Fruit fly (Drosophila melanogaster) whole organism: ENCODE data around the gene Dcr-1.

Source experiments
- CG8478 ChIP-seq: fragments of >200 bp; optimal IDR thresholded peaks from 2 replicates; lab custom pipeline; 2018; ENCODE audit warnings: inconsistent platforms
- Dll ChIP-seq: fragments of >200 bp; optimal IDR thresholded peaks from 2 replicates; lab custom pipeline; 2017
- EcR ChIP-seq, 2 experiments: fragments of >200 bp; optimal IDR thresholded peaks; 2 replicates each; lab custom pipeline; 2017; ENCODE audit warnings: missing biosample characterization in 2 of 2, missing genetic modification characterization in 2 of 2, missing genetic modification reagents in 2 of 2
- pan ChIP-seq: fragments of >200 bp; optimal IDR thresholded peaks from 2 replicates; lab custom pipeline; 2017
- psq ChIP-seq: fragments of >200 bp; optimal IDR thresholded peaks from 2 replicates; lab custom pipeline; 2017
- usp ChIP-seq: fragments of >200 bp; optimal IDR thresholded peaks from 2 replicates; lab custom pipeline; 2017; ENCODE audit warnings: missing biosample characterization, missing genetic modification characterization, mixed read lengths

Gene Dcr-1

DNA sequence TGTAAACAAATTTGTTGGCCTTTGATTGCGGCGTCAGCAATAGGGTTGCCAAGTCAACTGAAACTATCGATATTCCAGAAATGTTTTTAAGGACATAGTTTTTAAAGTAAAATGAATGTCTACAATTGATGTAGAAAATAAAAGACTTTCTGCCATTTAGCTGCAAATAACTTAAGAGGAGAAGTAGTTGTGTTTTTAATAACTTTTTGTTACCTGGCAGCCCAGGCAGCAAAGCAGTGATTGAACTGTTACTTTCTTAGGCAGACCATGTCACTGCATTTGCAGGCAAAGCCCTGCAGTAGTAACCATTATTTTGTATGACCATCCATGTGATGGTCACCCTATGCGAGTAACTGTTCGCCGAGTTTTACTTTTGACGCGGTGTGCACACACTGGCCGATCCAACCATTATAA is 9.7 kb upstream of the Dcr-1 start, which contains the start of the genes rumi, CG7029 and Usp12-46:
TSS of gene rumi (minus strand) at position 64 of the 414 bp plus-strand sequence.
TSS of gene CG7029 (plus strand) at position 368 of the 414 bp plus-strand sequence.
TSS of gene Usp12-46 (plus strand) at position 368 of the 414 bp plus-strand sequence.
- TF ChIP-seq psq (lab: Kevin White, UChicago) (no peak), Dll (lab: Kevin White, UChicago) (no peak), EcR (GFP tag; optimal IDR thresholded peaks at IDR 0.05; lab: Kevin White, UChicago) (no peak), pan (lab: Kevin White, UChicago) (no peak), usp (GFP tag; lab: Kevin White, UChicago) (no peak), CG8478 (lab: Kevin White, UChicago) (no peak)

- TF ChIP-seq pan (lab: Kevin White, UChicago) = no peak
- no peak for TF ChIP-seq EcR (GFP tag; optimal IDR thresholded peaks at IDR 0.05; lab: Kevin White, UChicago)
- TF ChIP-seq psq (lab: Kevin White, UChicago) = no peak
- TF ChIP-seq Dll (lab: Kevin White, UChicago) = no peak
- no peak for TF ChIP-seq usp (GFP tag; lab: Kevin White, UChicago)
- TF ChIP-seq CG8478 (lab: Kevin White, UChicago) = no peak
These were observed 9.1 kb upstream of the Dcr-1 start for dm6 chr3R:22750039-22750438.

DNA sequence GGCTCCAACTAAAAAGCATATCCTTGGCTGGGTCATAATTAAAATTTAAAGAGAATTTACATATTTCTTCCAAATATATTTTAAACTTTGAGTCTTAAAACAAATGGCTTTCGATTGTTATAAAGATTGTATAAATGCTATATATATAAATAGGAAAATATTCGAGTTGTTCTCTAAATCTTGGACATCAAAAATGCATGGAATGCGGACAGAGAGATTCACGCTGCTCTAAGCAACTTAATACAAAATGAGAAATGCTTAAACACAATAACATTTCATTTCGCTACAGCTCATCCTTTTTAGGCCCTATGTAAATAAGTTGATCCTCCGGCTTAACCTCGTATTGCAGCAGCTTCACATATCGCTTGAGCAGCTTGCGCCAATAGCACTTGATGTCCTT is 8.1 kb upstream of the Dcr-1 start, which contains the start of gene CG31139:
TSS of gene CG31139 (minus strand) at position 101 of the 400 bp plus-strand sequence.
- no peak for TF ChIP-seq CG8478 (lab: Kevin White, UChicago)
- no peak for TF ChIP-seq Dll (lab: Kevin White, UChicago)
- TF ChIP-seq EcR (GFP tag; optimal IDR thresholded peaks at IDR 0.05; lab: Kevin White, UChicago) = no peak
- no peak for TF ChIP-seq psq (lab: Kevin White, UChicago)
- TF ChIP-seq usp (GFP tag; lab: Kevin White, UChicago) = no peak
- no peak for TF ChIP-seq pan (lab: Kevin White, UChicago)

DNA sequence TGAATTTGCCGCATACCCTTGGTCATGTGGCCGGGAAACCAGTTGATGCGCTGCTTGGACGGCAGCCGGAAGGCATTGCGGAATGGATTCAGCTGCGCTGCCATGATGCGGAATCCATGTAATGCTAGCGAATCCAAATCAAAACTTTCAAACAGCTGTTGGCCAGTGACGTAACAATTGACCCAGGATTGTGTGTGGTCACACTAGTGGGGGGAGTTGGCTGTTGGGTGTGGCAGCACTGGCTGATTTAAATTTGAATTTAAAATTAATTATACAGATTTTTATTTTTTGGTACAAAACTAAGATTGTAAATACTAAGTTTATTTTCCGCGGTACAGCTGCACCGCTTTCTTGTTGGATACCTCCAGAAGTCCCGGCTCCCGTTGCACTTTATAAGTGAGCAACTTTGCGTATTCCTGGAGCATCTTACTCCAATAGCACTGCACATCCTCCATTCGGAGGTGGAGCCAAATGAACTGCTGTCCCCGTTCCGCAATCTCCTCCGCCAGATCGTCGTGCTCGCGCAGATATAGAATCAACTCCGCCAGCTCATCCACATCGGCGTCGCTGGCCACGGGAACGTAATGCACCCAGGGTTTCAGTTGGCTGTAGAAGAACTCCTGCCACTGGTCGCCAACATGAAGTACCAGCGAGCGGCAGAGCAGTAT is 6.7 kb upstream of the Dcr-1 start, which contains the start of gene CG17141:
TSS of gene CG17141 (minus strand) at position 177 of the 668 bp plus-strand sequence.
- TF ChIP-seq usp (GFP tag; lab: Kevin White, UChicago) = no peak
- TF ChIP-seq CG8478 (lab: Kevin White, UChicago) = no peak
- TF ChIP-seq pan (lab: Kevin White, UChicago) = no peak
- no peak for TF ChIP-seq EcR (GFP tag; optimal IDR thresholded peaks at IDR 0.05; lab: Kevin White, UChicago)
- TF ChIP-seq Dll (lab: Kevin White, UChicago) = no peak
- TF ChIP-seq psq (lab: Kevin White, UChicago) = no peak

DNA sequence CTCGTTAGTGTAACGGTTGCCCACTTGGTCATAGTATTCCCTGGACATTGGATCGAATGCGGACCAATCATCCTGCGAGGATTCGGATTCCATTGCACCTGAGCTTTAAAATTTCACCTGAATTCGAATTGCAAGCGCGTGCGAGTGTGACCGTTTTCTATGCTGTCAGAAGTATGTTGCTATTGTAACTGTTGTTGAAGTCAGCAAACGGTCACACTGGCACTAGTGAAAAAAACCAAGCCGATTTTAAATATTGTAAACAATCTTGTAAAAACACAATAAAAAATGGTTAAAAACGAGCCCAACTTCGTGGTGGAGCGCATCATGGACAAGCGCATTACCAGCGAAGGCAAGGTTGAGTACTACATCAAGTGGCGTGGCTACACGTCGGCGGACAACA is 4.5 kb upstream of the Dcr-1 start, which contains the start of the genes vret and HP1c:
TSS of gene vret (minus strand) at position 150 of the 400 bp plus-strand sequence.
TSS of gene HP1c (plus strand) at position 189 of the 400 bp plus-strand sequence.
- TF ChIP-seq psq (lab: Kevin White, UChicago) (no peak), pan (lab: Kevin White, UChicago) (no peak), EcR (GFP tag; optimal IDR thresholded peaks at IDR 0.05; lab: Kevin White, UChicago) (no peak), Dll (lab: Kevin White, UChicago) (no peak), usp (GFP tag; lab: Kevin White, UChicago) (no peak)

DNA sequence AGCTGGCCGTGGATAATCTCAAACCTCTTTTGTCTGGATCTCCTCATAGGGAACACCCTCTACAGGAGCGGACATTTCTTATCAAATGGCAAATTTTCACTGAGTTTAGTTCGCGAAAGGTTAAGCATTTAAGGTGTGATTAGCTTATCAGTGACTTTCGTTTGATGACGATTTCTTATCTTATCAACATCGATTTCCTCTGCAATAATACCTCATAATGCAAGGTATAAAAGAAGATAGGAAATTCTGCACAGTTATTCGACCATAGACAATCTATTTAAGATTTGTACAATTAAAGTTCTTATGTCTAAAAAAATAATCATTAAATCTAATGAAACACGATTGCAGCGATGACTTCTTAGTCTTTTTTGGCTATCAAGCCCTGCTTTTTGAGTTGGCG is 7.1 kb downstream of the Dcr-1 start, which contains the start of gene Takl2:
TSS of gene Takl2 (minus strand) at position 101 of the 400 bp plus-strand sequence.
- TF ChIP-seq psq (lab: Kevin White, UChicago) (no peak), CG8478 (lab: Kevin White, UChicago) (no peak), Dll (lab: Kevin White, UChicago) (no peak), pan (lab: Kevin White, UChicago) (no peak), usp (GFP tag; lab: Kevin White, UChicago) (no peak), EcR (GFP tag; optimal IDR thresholded peaks at IDR 0.05; lab: Kevin White, UChicago) (no peak)

- TF ChIP-seq EcR (GFP tag; optimal IDR thresholded peaks at IDR 0.05; lab: Kevin White, UChicago) (no peak), pan (lab: Kevin White, UChicago) (no peak), CG8478 (lab: Kevin White, UChicago) (no peak), Dll (lab: Kevin White, UChicago) (no peak), psq (lab: Kevin White, UChicago) (no peak), usp (GFP tag; lab: Kevin White, UChicago) (no peak)
These were observed 7.9 kb downstream of the Dcr-1 start for dm6 chr3R:22732995-22733394.

- TF ChIP-seq psq (lab: Kevin White, UChicago) = no peak
- no peak for TF ChIP-seq EcR (GFP tag; optimal IDR thresholded peaks at IDR 0.05; lab: Kevin White, UChicago)
- no peak for TF ChIP-seq pan (lab: Kevin White, UChicago)
- no peak for TF ChIP-seq usp (GFP tag; lab: Kevin White, UChicago)
- TF ChIP-seq CG8478 (lab: Kevin White, UChicago) = no peak
- TF ChIP-seq Dll (lab: Kevin White, UChicago) = no peak
These were observed 13.0 kb downstream of the Dcr-1 start for dm6 chr3R:22727857-22728256.

dm6 chr3R:22727456-22727833 is 13.4 kb downstream of the Dcr-1 start:
- TF ChIP-seq EcR (GFP tag; optimal IDR thresholded peaks at IDR 0.05; lab: Kevin White, UChicago) (no peak), CG8478 (lab: Kevin White, UChicago) (no peak), pan (lab: Kevin White, UChicago) (no peak), usp (GFP tag; lab: Kevin White, UChicago) (no peak), Dll (lab: Kevin White, UChicago) (no peak), psq (lab: Kevin White, UChicago) (no peak)

DNA sequence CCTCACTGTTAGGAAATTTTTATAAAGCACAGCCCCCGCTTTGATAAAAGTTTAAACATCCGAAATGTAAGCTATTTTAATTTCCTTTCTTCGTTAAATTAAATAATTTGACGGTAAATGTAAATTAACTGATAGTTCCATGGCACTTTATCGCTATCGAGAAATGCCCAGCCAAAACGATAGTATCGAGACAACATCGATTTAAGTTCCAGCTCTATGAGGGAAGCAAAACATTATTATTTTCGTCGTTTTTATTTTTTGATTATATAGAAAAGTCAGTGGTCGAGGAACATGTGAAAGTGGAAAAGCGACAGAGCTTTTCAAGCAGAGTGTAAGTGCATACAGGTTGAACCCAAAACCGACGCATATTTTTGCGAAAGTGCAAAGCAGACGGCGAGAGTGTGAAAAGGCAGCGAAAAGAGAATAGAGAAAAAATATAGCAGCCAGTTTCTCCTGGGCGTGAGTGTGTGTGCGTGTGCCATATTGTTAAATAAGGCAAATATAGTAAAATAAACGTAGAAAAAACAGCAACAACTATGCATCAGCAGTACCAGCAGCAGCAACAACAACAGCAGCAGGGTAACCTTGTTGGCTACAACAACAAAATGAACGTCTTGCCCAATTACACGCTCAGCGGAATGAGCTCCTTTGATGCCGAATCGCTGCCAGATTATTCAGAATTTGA is 14.0 kb downstream of the Dcr-1 start, which contains the start of gene CG45049:
TSS of gene CG45049 (plus strand) at position 197 of the 685 bp plus-strand sequence.
- TF ChIP-seq CG8478 (lab: Kevin White, UChicago) = no peak
- TF ChIP-seq usp (GFP tag; lab: Kevin White, UChicago) = no peak
- no peak for TF ChIP-seq psq (lab: Kevin White, UChicago)
- no peak for TF ChIP-seq EcR (GFP tag; optimal IDR thresholded peaks at IDR 0.05; lab: Kevin White, UChicago)
- no peak for TF ChIP-seq pan (lab: Kevin White, UChicago)
- no peak for TF ChIP-seq Dll (lab: Kevin White, UChicago)
